Worm (Caenorhabditis elegans) whole organism, midembryonic: ENCODE results near the gene gei-15.

Source experiments
- cog-1 ChIP-seq: sonication (generic microtip); optimal IDR thresholded peaks from 2 replicates; lab custom pipeline; 2016; ENCODE audit warnings: missing genetic modification characterization, missing compliant biosample characterization
- flt-1 ChIP-seq: fragments of 200-800 bp; sonication (Bioruptor generic); IDR thresholded peaks from 2 replicates; pipeline ENCODE4 v1.3.6; 2022; ENCODE audit warnings: missing genetic modification characterization, missing compliant biosample characterization
- klf-2 ChIP-seq: fragments of 200-800 bp; sonication (Bioruptor generic); conservative IDR thresholded peaks from 2 replicates; pipeline ENCODE4 v1.3.6; 2022; ENCODE audit warnings: missing genetic modification reagents, missing genetic modification characterization, missing compliant biosample characterization
- med-1 ChIP-seq: sonication (generic microtip); optimal IDR thresholded peaks from 2 replicates; lab custom pipeline; 2017; ENCODE audit warnings: missing genetic modification characterization, mild to moderate bottlenecking, missing compliant biosample characterization, antibody characterized with exemption, missing genetic modification reagents; ENCODE audit not compliant: insufficient read depth
- ref-1 ChIP-seq: fragments of 200-800 bp; sonication (Bioruptor generic); conservative IDR thresholded peaks from 2 replicates; pipeline ENCODE4 v1.3.6; 2022; ENCODE audit warnings: missing genetic modification reagents, missing genetic modification characterization, missing compliant biosample characterization
- tab-1 ChIP-seq: fragments of 200-800 bp; sonication (Bioruptor generic); IDR thresholded peaks from 2 replicates; pipeline ENCODE4 v1.3.6; 2022; ENCODE audit warnings: missing genetic modification characterization, missing compliant biosample characterization
- ztf-23 ChIP-seq: fragments of 200-800 bp; sonication (Bioruptor generic); IDR thresholded peaks from 2 replicates; pipeline ENCODE4 v1.3.6; 2022; ENCODE audit warnings: missing genetic modification reagents, missing genetic modification characterization, missing compliant biosample characterization
- ztf-29 ChIP-seq: fragments of 200-800 bp; sonication (Bioruptor generic); IDR thresholded peaks from 2 replicates; pipeline ENCODE4 v1.3.6; 2022; ENCODE audit warnings: missing genetic modification reagents, missing genetic modification characterization, missing compliant biosample characterization

DNA sequence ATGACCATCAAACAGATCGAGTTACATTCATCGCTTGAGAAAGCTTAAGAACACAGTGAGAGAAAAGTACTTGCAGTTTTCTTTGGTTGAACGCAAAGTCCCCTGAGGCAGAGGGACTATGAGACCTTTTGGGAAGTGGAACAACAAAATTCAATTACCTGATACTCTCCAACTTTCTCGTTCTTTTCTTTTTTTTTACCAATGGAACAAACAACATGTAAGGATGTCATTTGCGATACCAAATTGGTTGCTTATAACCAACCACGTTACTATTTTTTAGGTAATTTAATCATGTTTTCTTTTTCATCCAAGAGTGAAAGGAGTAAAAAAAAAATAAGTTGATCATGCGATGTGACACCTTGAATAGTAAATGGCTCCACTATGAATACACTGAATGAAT, 33.7 kb upstream of the gei-15 start:
- no peak for TF ChIP-seq flt-1 (GFP tag; lab: Robert Waterston, UW)
- TF ChIP-seq med-1, result no peak
- no peak for TF ChIP-seq ztf-29 (GFP tag; lab: Robert Waterston, UW)
- TF ChIP-seq tab-1, result no peak
- no peak for TF ChIP-seq klf-2 (GFP tag; lab: Robert Waterston, UW)
- no peak for TF ChIP-seq ztf-23 (GFP tag; lab: Robert Waterston, UW)
- TF ChIP-seq ref-1 (GFP tag; lab: Robert Waterston, UW), result no peak
- no peak for TF ChIP-seq cog-1 (tag; lab: Kevin White, UChicago)
